Fruit fly (Drosophila melanogaster) ovary, adult (tissue): ENCODE results near the gene Diap1.

Source experiments
- CG17801 ChIP-seq: fragments of 200-800 bp; optimal IDR thresholded peaks from 2 replicates; lab custom pipeline; 2019; ENCODE audit warnings: missing biosample characterization, mild to moderate bottlenecking, missing genetic modification characterization, moderate library complexity; ENCODE audit not compliant: partially characterized antibody

Gene Diap1

dm6 chr3L:16050887-16051258, at the start of gene Diap1:
Gene Diap1, minus strand, starts transcription at chr3L:16051034.
- no peak for TF ChIP-seq CG17801

DNA sequence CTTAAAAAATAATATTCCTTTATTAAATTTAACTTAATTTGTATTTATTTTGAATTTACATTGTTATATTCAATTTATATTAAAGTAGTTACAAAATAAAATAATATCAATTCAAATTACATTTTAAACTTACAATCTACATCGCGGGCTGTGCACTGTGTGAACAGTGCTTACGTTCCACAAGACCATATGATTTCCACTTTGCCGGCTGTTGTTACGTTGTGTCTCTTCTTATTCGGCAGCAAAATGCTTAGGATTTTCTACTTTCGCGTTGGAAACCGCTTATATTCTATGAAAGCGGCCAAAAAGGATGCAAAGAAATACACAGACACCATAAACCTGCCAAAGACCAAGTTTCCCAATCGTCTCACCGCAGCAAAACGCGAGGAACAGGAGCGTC, 49.2 kb upstream of the Diap1 start, which contains the start of gene IleRS-m:
IleRS-m (plus strand) TSS at position 222 of the 400 bp plus-strand sequence.
- TF ChIP-seq CG17801, result no peak

DNA sequence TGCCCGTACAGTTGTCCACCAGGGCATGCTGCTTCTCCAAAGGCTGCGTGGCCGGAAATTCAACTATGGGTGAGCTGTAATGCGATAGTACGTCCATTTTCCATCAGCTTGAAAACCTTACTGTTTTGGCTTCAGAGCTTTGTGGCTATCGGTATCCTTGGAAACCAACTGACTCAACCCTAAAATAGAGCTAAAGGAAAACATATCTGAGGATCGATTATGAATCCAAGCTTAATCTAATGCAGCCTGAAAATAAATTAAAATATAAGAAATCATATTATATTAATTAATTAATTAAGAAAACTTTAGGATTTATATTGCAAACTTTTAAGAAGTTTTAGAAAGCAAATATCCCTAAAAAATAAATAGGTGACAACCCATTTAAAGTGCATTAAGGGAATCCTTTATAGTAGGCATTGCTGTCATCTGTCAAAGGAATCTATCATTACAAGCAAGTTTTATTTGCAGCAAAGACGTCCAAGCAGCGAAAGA, 46.6 kb upstream of the Diap1 start, which contains the start of the genes CG13074 and ATPsynbetaL:
CG13074 (minus strand) TSS at position 101 of the 492 bp plus-strand sequence.
ATPsynbetaL (plus strand) TSS at position 442 of the 492 bp plus-strand sequence.
- no peak for TF ChIP-seq CG17801

DNA sequence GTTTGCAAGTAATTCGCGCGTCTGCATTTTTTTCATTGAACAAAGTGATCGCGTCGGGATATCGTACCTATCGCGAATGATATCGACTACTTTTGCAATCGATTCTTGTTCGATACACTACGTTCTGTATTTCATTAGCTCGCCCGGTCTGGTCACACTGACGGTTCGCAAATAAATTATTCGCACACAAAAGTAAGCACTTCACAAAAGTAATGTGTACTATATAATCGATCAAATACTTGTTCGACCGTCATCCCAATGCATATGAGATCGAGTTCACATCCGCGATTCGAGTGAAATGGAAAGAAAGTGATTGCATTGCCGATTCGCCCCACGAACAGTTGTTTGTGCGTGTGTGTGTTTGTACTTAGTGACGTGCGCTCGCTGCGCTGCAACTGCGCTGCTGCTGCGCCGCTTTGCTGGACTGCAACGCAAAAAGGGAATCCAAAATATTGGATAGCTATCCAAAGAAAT, 39.5 kb upstream of the Diap1 start, which contains the start of the genes CG5235 and ClC-c:
CG5235 (minus strand) TSS at position 63 of the 474 bp plus-strand sequence.
ClC-c (plus strand) TSS at position 125 of the 474 bp plus-strand sequence.
- TF ChIP-seq CG17801, result peak; percentile 28

DNA sequence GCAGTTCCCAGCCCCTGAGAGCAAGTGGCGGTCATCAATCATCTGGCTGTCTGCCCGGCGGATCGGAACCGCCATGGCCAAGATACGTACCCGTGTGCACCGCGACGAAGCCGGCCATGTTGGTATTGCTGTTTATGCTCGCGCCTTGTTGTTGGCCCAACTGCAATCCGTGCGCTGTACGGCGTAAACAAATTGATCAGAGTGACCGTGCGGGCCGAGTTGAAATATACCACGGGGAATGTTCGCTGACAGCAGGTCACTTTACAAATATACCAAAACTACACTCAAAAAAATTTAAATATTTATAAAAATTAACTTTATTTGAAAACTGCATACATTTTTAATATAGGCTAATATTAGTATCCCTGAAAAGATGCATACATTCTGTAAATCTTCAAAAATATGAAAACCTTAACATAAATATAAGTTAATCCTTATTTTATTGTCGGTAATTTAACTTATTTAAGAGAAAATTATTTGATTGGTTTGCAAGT, 36.5 kb upstream of the Diap1 start, which contains the start of gene Tasp1:
Tasp1 (minus strand) TSS at position 203 of the 494 bp plus-strand sequence.
- peak; percentile 57 for TF ChIP-seq CG17801

DNA sequence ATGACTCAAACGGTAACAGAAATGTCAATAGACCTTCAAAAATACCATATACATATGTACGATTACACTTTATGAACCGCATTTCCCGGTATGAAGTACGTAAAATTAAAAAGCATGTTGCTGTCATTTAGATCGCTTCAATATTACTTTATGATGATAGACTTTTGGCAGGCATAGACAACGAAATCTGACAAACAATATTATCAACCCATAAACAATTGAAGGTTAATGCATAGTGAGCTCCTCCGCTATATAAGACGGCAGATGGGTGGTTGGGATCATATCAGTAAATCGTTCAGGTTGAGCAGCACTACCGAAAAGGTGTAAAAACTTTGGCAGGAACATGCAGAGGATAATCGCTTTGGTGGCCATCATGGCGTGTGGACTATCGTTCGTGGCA, 32.9 kb upstream of the Diap1 start, which contains the start of gene CG13075:
CG13075 (plus strand) TSS at position 301 of the 400 bp plus-strand sequence.
- TF ChIP-seq CG17801, result no peak

DNA sequence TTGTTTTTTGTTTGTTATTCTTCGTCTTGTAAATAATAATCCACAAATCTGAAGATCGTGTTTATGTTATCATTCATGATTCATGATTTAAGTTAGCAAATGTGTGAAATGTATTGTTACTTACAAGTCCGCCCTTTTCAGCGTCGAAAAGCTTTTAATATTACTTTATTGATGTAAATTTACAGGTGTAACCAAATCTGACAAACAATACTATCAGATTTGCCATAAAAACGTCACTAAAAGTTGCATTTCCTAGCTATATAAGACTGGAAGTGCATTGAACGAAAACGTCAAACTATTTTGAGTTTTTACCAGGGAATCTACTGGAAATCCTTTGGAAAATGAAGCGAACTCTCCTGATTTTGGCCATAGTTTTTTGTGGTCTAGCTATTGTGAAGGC, 31.4 kb upstream of the Diap1 start, which contains the start of gene CG33258:
CG33258 (plus strand) TSS at position 301 of the 400 bp plus-strand sequence.
- no peak for TF ChIP-seq CG17801

dm6 chr3L:16060806-16061600, 10.2 kb upstream of the Diap1 start:
- TF ChIP-seq CG17801, result no peak

DNA sequence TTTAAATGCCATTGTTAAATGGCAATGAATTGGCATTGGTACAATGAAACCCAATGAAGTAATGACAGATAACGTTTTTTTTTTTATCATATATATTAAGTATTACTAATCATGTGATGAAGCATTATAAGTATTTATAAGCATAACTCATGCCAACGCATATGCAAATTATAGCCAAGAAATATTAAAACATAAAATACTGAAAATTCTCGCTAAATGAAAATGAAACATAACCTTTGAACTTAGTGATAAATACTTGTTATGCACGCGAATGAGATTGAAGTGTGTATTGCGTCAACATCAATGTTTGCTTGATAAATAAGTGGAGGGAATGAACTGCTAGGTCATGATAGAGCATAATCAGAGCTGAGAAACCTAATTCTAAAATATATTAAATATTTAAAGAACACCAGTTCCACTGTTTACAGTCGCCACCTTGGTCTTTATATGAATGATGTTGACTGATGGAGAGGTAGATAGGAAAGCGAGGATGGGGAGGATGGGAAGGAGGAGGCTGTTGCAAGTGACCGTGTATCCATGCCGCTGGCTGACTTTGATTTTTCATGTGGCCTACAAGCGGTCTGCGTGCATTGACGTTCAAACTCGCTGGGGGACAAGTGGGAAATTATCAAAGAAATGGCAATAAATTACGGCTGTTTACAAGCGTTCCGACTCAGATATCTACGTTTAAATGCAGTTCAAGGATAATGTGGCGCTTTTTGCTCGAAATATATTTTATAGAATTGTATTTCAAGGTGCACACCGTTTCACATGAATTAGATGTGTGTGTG, 5.5 kb upstream of the Diap1 start:
- no peak for TF ChIP-seq CG17801

dm6 chr3L:16054095-16054494, 3.3 kb upstream of the Diap1 start:
- no peak for TF ChIP-seq CG17801

- no peak for TF ChIP-seq CG17801
Observed at dm6 chr3L:16053026-16053556, 2.3 kb upstream of the Diap1 start.

DNA sequence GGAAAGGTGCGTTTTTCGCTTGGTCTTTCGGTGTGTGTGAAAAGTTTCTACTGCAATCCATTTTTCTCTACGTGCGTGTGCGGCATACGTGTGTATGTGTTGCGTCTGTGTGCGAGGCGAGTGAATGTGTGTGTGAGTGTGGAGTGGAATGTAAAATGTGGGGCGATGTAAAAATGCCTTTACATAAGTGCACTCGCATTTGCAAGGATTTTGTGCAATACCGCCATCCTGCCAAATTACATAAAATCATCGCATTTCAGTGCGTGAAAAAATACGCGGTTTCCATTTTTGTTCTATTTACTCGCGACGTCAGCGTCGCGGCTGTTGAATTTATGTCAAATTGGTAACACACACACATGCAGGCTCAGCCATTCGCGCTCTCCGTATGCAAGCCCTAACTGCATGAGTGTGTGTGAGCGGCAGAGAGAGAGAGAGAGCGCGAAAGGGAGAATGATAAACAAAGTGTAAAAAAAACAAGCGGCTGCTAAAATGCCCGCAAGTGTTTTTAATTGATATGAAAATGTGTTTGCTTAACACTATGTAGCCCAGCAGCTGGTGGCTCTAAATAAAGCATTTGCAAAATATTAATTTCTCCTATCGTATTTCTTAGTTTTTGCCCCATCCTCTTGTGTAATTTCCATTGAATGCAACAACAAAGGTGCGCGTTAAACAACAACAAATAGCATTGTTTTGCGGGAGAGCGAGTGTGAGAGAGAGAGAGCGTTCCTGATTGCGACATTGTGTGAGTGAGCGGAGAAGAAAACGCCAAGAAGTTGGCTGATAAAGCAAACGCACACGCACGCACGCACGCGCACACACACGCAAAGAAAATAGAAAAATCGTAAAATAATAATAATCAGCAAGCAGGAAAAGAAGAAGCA, 1.6 kb upstream of the Diap1 start:
- no peak for TF ChIP-seq CG17801

DNA sequence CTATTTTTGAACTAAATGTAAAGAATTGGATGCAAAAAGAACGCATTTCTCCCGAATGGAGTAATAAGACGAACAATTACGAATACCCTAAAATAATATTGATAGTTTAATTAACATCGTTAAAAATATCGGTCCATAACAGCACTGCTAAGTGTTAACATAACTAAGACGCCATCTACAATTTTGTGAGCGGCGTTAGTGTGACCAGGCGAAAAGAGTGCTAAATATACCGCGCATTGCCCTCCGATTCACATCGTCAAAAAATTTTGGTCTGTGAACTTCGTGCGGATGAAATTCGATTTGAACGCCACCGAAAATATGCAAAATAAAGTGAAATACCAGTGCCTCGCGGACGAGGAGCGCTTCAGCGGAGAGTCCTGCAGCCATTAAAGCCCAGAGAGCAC, 887 bp upstream of the Diap1 start, which contains the start of gene Mbs:
Mbs (plus strand) TSS at position 241 of the 404 bp plus-strand sequence.
- TF ChIP-seq CG17801, result peak; percentile 7

DNA sequence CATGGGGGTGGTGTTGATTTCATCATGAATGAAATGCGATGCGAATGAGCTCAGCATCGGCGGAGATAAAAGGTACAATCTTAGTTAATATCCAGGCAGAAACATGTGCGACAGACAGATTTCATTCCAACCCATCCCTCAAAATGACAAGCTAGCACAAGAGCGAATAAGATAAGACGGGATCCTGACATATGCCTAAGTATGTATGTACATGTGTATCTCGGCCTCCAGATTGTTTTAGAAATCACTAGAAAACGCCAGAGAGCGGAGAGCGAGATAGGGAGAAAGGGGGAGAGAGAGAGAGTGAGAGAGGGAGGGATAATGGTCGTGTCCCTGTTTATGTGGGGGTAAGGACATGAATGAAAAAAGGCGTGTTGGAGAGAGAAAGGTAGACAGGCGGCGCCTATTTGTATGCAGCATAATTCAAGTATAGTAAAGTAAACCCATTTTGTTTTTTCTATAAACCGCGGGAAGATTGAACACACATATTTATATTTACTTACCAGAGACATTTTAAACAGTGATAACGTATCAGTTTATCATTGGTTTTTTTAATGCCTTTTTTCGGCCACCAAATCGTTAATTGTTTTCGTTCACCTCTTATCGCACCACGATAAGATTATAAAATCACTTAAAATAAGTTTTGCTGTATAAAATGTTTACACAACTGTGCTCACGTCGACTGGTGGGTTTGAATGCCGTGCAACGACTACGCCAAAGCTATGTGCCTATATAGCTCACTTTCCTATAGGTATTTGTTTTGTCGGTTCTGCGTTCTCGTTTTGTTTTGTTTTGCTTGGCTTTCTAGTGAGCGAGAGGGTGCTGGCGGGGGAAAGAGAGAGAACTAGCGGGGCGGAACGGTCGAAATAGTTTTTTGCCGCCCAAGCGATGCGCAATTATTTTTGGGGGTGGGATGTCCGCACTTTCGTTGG, 613 bp downstream of the Diap1 start:
- TF ChIP-seq CG17801, result peak; percentile 73
